Worm (Caenorhabditis elegans) whole organism, L4 larva: Measurements from ENCODE around the gene F16H6.10.

Experiments used
- nhr-237 ChIP-seq: sonication (generic microtip); optimal IDR thresholded peaks from 2 replicates; lab custom pipeline; 2017; ENCODE audit warnings: missing biosample characterization, missing genetic modification characterization
- skn-1 ChIP-seq: fragments of 150-350 bp; optimal IDR thresholded peaks from 2 replicates; lab custom pipeline; 2014; ENCODE audit warnings: missing biosample characterization, missing genetic modification characterization

DNA sequence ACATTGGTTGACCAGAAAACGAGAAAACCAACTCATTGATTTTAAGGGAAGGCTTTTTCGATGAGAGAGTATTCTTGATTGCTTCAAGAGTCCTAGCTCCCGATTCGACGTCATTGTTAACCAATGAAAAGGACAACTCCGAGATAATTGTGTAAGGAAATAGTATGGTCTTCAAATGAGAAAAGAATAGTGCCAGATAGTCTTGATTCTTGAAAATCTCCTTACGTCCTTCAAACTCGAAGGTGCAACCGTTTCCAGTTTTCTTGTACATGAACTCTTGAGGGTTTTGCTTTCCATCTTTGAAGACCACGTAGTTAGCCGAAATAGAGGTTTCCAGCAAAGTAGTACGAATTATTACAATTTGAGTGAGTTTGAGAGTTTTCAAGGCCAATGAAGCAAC lies 19.0 kb upstream of the F16H6.10 start:
- no peak for TF ChIP-seq nhr-237 (tag; lab: Kevin White, UChicago)
- no peak for TF ChIP-seq skn-1 (tag; lab: Kevin White, UChicago)
